Fruit fly (Drosophila melanogaster) whole organism, pupa: ENCODE results near the gene CG2157.

Source experiments
- CG10348 ChIP-seq: fragments of 200-800 bp; sonication (Bioruptor generic); IDR thresholded peaks from 2 replicates; pipeline ENCODE4 v1.3.6; 2022; ENCODE audit warnings: missing biosample characterization, missing genetic modification characterization
- CG12605 ChIP-seq: fragments of 200-800 bp; sonication (Bioruptor generic); IDR thresholded peaks from 2 replicates; pipeline ENCODE4 v1.3.6; 2022; ENCODE audit warnings: missing biosample characterization, missing genetic modification characterization
- CG13204 ChIP-seq: fragments of 200-800 bp; sonication (Bioruptor generic); optimal IDR thresholded peaks from 2 replicates; lab custom pipeline; 2018; ENCODE audit warnings: missing biosample characterization, mild to moderate bottlenecking, missing genetic modification characterization, moderate library complexity
- CG14655 ChIP-seq: fragments of 200-800 bp; sonication (Bioruptor generic); optimal IDR thresholded peaks from 3 replicates; lab custom pipeline; 2017; ENCODE audit warnings: mild to moderate bottlenecking, missing biosample characterization, missing genetic modification reagents, missing genetic modification characterization
- CG15710 ChIP-seq: fragments of 200-800 bp; sonication (Bioruptor generic); optimal IDR thresholded peaks from 2 replicates; lab custom pipeline; 2018; ENCODE audit warnings: missing biosample characterization, mild to moderate bottlenecking, missing genetic modification characterization, moderate library complexity
- CG17806 ChIP-seq: fragments of 200-800 bp; sonication (Bioruptor generic); optimal IDR thresholded peaks from 2 replicates; lab custom pipeline; 2018; ENCODE audit warnings: missing biosample characterization, mild to moderate bottlenecking, missing genetic modification characterization, moderate library complexity
- CG32121 ChIP-seq: fragments of 200-800 bp; sonication (Bioruptor generic); IDR thresholded peaks from 2 replicates; pipeline ENCODE4 v1.3.6; 2022; ENCODE audit warnings: missing biosample characterization, missing genetic modification characterization
- CG34367 ChIP-seq: fragments of 200-800 bp; sonication (Bioruptor generic); optimal IDR thresholded peaks from 2 replicates; lab custom pipeline; 2018; ENCODE audit warnings: missing biosample characterization, mild to moderate bottlenecking, missing genetic modification characterization
- CG4496 ChIP-seq: fragments of 200-800 bp; sonication (Bioruptor generic); IDR thresholded peaks from 3 replicates; pipeline ENCODE4 v1.3.6; 2022; ENCODE audit warnings: missing biosample characterization, missing genetic modification characterization
- CG8159 ChIP-seq: fragments of 200-800 bp; sonication (Bioruptor generic); optimal IDR thresholded peaks from 3 replicates; lab custom pipeline; 2018; ENCODE audit warnings: missing biosample characterization, mild to moderate bottlenecking, missing genetic modification characterization, moderate library complexity
- CG8301 ChIP-seq: fragments of 200-800 bp; sonication (Bioruptor generic); optimal IDR thresholded peaks from 2 replicates; lab custom pipeline; 2018; ENCODE audit warnings: missing biosample characterization, mild to moderate bottlenecking, missing genetic modification characterization
- CG9948 ChIP-seq: fragments of 200-800 bp; sonication (Bioruptor generic); optimal IDR thresholded peaks from 2 replicates; lab custom pipeline; 2018; ENCODE audit warnings: missing biosample characterization, mild to moderate bottlenecking, missing genetic modification characterization, moderate library complexity
- D1 ChIP-seq: fragments of 200-800 bp; sonication (Bioruptor generic); optimal IDR thresholded peaks from 2 replicates; lab custom pipeline; 2018; ENCODE audit warnings: missing biosample characterization, mild to moderate bottlenecking, missing genetic modification characterization, moderate library complexity
- EcR ChIP-seq: fragments of 200-800 bp; sonication (Bioruptor generic); optimal IDR thresholded peaks from 3 replicates; lab custom pipeline; 2019; ENCODE audit warnings: missing biosample characterization, missing genetic modification characterization, mild to moderate bottlenecking, moderate library complexity, missing genetic modification reagents
- Ets98B ChIP-seq: fragments of 200-800 bp; sonication (Bioruptor generic); IDR thresholded peaks from 2 replicates; pipeline ENCODE4 v1.3.6; 2022; ENCODE audit warnings: missing biosample characterization, missing genetic modification characterization
- Pif1A ChIP-seq: fragments of 200-800 bp; sonication (Bioruptor generic); optimal IDR thresholded peaks from 3 replicates; lab custom pipeline; 2016; ENCODE audit warnings: missing biosample characterization, missing genetic modification characterization
- Pif1B ChIP-seq: fragments of 200-800 bp; sonication (Bioruptor generic); optimal IDR thresholded peaks from 3 replicates; lab custom pipeline; 2016; ENCODE audit warnings: missing biosample characterization, missing genetic modification characterization
- Snoo ChIP-seq: fragments of 200-800 bp; sonication (Bioruptor generic); optimal IDR thresholded peaks from 3 replicates; lab custom pipeline; 2017; ENCODE audit warnings: missing biosample characterization, mild to moderate bottlenecking, missing genetic modification characterization, inconsistent platforms
- fd96Ca ChIP-seq: fragments of 200-800 bp; sonication (Bioruptor generic); IDR thresholded peaks from 3 replicates; pipeline ENCODE4 v1.3.6; 2022; ENCODE audit warnings: missing biosample characterization, missing genetic modification characterization
- gl ChIP-seq: fragments of 200-800 bp; sonication (Bioruptor generic); optimal IDR thresholded peaks from 2 replicates; lab custom pipeline; 2018; ENCODE audit warnings: missing biosample characterization, mild to moderate bottlenecking, missing genetic modification characterization
- rn ChIP-seq: fragments of 200-800 bp; sonication (Bioruptor generic); IDR thresholded peaks from 2 replicates; pipeline ENCODE4 v1.3.6; 2022; ENCODE audit warnings: missing biosample characterization, missing genetic modification characterization

The CG2157 gene

dm6 chrX:10848565-10848964 is 20.5 kb upstream of the CG2157 start, which contains the start of gene CG2202:
Gene CG2202 (plus strand): TSS chrX:10848757.
- TF ChIP-seq CG14655 (GFP tag; lab: Kevin White, UChicago) (no peak), CG12605 (no peak), CG8159 (no peak), Snoo (tag; lab: Kevin White, UChicago) (no peak), Pif1A (GFP tag; lab: Kevin White, UChicago) (no peak), CG13204 (GFP tag; lab: Kevin White, UChicago) (no peak), CG10348 (GFP tag; lab: Robert Waterston, UW) (no peak), D1 (tag; lab: Kevin White, UChicago) (no peak), CG8301 (tag; lab: Kevin White, UChicago) (no peak), CG4496 (GFP tag; lab: Robert Waterston, UW) (no peak), Ets98B (GFP tag; lab: Robert Waterston, UW) (no peak), CG32121 (no peak), CG15710 (tag; lab: Kevin White, UChicago) (no peak), gl (tag; lab: Kevin White, UChicago) (no peak), CG17806 (tag; lab: Kevin White, UChicago) (no peak), EcR (no peak), CG34367 (tag; lab: Kevin White, UChicago) (no peak)
- TF ChIP-seq, all 21 proteins: peak for 0

- TF ChIP-seq rn (GFP tag; lab: Robert Waterston, UW) (no peak), Pif1B (GFP tag; lab: Kevin White, UChicago) (no peak), CG13204 (GFP tag; lab: Kevin White, UChicago) (no peak), CG14655 (GFP tag; lab: Kevin White, UChicago) (no peak), D1 (tag; lab: Kevin White, UChicago) (no peak), CG10348 (GFP tag; lab: Robert Waterston, UW) (no peak), Pif1A (GFP tag; lab: Kevin White, UChicago) (no peak), CG9948 (tag; lab: Kevin White, UChicago) (no peak), CG8159 (no peak), Ets98B (GFP tag; lab: Robert Waterston, UW) (no peak), CG17806 (tag; lab: Kevin White, UChicago) (no peak), CG12605 (no peak), EcR (no peak), CG32121 (no peak), gl (tag; lab: Kevin White, UChicago) (no peak), CG4496 (GFP tag; lab: Robert Waterston, UW) (no peak), CG8301 (tag; lab: Kevin White, UChicago) (no peak), CG15710 (tag; lab: Kevin White, UChicago) (no peak), Snoo (tag; lab: Kevin White, UChicago) (no peak)
- TF ChIP-seq, all 21 proteins: peak for 0
Measured at dm6 chrX:10854686-10855085, 14.4 kb upstream of the CG2157 start, which contains the start of gene feo. Gene feo (minus strand): TSS chrX:10854869.

- peak; percentile 7 for TF ChIP-seq CG9948 (tag; lab: Kevin White, UChicago)
- TF ChIP-seq EcR, result no peak
Measured at dm6 chrX:10857376-10857775, 11.7 kb upstream of the CG2157 start, which contains the start of the genes sofe and CG2186. Gene sofe (minus strand): TSS chrX:10857413. Gene CG2186 (plus strand): TSS chrX:10857655.

- TF ChIP-seq EcR (peak; percentile 18), CG10348 (GFP tag; lab: Robert Waterston, UW) (no peak)
Measured at dm6 chrX:10857853-10858252, 11.2 kb upstream of the CG2157 start.

dm6 chrX:10865580-10866331 is 3.3 kb upstream of the CG2157 start:
- TF ChIP-seq Snoo (tag; lab: Kevin White, UChicago), result no peak
- no peak for TF ChIP-seq fd96Ca
- TF ChIP-seq CG4496 (GFP tag; lab: Robert Waterston, UW), result no peak
- TF ChIP-seq CG17806 (tag; lab: Kevin White, UChicago), result no peak
- no peak for TF ChIP-seq Pif1B (GFP tag; lab: Kevin White, UChicago)
- TF ChIP-seq EcR, result no peak
- TF ChIP-seq Ets98B (GFP tag; lab: Robert Waterston, UW), result no peak
- no peak for TF ChIP-seq CG15710 (tag; lab: Kevin White, UChicago)
- no peak for TF ChIP-seq CG12605
- no peak for TF ChIP-seq rn (GFP tag; lab: Robert Waterston, UW)
- TF ChIP-seq CG14655 (GFP tag; lab: Kevin White, UChicago), result no peak
- TF ChIP-seq CG34367 (tag; lab: Kevin White, UChicago), result no peak
- no peak for TF ChIP-seq CG8159
- no peak for TF ChIP-seq Pif1A (GFP tag; lab: Kevin White, UChicago)
- no peak for TF ChIP-seq gl (tag; lab: Kevin White, UChicago)

- TF ChIP-seq Pif1A (GFP tag; lab: Kevin White, UChicago), result no peak
- TF ChIP-seq EcR, result no peak
- no peak for TF ChIP-seq CG4496 (GFP tag; lab: Robert Waterston, UW)
- TF ChIP-seq CG34367 (tag; lab: Kevin White, UChicago), result no peak
- TF ChIP-seq D1 (tag; lab: Kevin White, UChicago), result no peak
- TF ChIP-seq CG15710 (tag; lab: Kevin White, UChicago), result no peak
- TF ChIP-seq CG13204 (GFP tag; lab: Kevin White, UChicago), result no peak
- TF ChIP-seq CG12605, result no peak
- no peak for TF ChIP-seq rn (GFP tag; lab: Robert Waterston, UW)
- no peak for TF ChIP-seq Ets98B (GFP tag; lab: Robert Waterston, UW)
- TF ChIP-seq CG32121, result no peak
- TF ChIP-seq fd96Ca, result no peak
- TF ChIP-seq CG14655 (GFP tag; lab: Kevin White, UChicago), result no peak
- TF ChIP-seq gl (tag; lab: Kevin White, UChicago), result no peak
Measured at dm6 chrX:10867692-10868091, 1.4 kb upstream of the CG2157 start.
